Worm (Caenorhabditis elegans): ENCODE data around the gene ZK218.3.

DNA sequence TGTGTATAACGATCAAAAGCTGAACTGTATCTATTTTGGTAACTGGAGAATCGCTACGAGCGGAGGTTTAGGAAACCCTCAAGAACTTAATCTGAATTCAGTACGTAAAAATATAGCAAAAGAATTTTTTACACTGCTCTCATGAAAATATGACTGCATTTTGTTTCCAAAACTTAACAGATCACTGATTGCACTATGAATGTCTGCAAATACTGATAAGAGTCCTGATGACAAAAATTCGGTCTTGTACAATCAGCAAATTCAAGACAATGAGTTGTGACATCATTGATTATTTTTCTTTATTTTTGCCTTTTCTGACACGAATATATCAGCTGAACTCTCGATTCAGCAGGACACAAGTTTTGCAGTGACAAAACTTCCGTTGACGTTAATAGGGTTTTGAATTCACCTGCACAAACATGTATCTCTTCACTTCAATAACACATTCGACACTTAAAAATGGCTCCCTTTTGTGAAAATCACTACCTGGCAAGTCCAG is 8.6 kb downstream of the ZK218.3 start, which contains the start of gene srh-237:
- TF ChIP-seq him-1 (tag; optimal IDR thresholded peaks at IDR 0.05): no peak
- TF ChIP-seq dao-5 (tag; optimal IDR thresholded peaks at IDR 0.05): no peak
- TF ChIP-seq W03F9.2 (tag; optimal IDR thresholded peaks at IDR 0.05): no peak

All from whole organism, L4/young adult.